Fruit fly (Drosophila melanogaster) whole organism, embryonic: ENCODE data around the gene CG9360.

Experiments
- CG32532 ChIP-seq: fragments of 200-800 bp; sonication (Bioruptor generic); IDR thresholded peaks from 2 replicates; pipeline ENCODE4 v1.3.6; 2022; ENCODE audit warnings: missing biosample characterization, missing genetic modification characterization
- CG43689 ChIP-seq: fragments of 200-800 bp; sonication (Bioruptor generic); IDR thresholded peaks from 2 replicates; pipeline ENCODE4 v1.3.6; 2022; ENCODE audit warnings: missing biosample characterization, missing genetic modification characterization
- twi ChIP-seq: fragments of 200-800 bp; optimal IDR thresholded peaks from 2 replicates; lab custom pipeline; 2019; ENCODE audit warnings: missing biosample characterization, mild to moderate bottlenecking, missing genetic modification characterization, moderate library complexity

dm6 chrX:11731665-11732064 is 32.7 kb downstream of the CG9360 start, which contains the start of gene inaF-C:
- TF ChIP-seq twi (tag; lab: Kevin White, UChicago) (no peak), CG43689 (GFP tag; lab: Robert Waterston, UW) (no peak), CG32532 (GFP tag; lab: Robert Waterston, UW) (no peak)
